Fruit fly (Drosophila melanogaster): ENCODE results near the gene Irp-1B.

DNA sequence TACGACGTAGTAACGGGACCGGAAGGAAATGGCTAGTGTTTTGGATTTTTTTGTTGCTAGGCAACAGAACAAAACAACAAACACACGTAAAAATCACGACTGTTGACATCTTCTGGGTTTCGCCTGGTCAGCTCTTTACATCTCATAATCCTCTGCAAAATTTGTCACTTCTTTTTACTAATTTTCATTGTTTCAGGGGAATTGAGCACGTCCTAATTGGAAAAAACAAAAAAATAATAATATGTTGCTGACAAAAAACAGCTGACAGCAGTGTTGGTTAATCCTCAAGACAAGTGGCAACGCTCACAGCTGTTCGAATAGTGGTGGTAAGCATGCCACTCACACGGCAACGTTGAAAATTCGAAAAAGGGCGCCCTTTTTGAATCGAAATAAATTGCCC, 34.8 kb downstream of the Irp-1B start, which contains the start of gene Rfx:
- TF ChIP-seq h (optimal IDR thresholded peaks at IDR 0.05) (no peak), Myc (optimal IDR thresholded peaks at IDR 0.05) (no peak), psq (optimal IDR thresholded peaks at IDR 0.05) (no peak)

Measured in Kc167 (cell line).